Worm (Caenorhabditis elegans) whole organism, L1 larva: ENCODE results near the gene F38H4.3.

Source experiments
- ceh-82 ChIP-seq, 3 experiments: fragments of 150-350 bp in 1 of 3; sonication (generic microtip) in 2 of 3; optimal IDR thresholded peaks; 2 replicates each; lab custom pipeline; 2014 to 2017; ENCODE audit warnings: missing biosample characterization in 3 of 3, missing genetic modification characterization in 3 of 3
- dpl-1 ChIP-seq, 3 experiments: fragments of 150-350 bp in 2 of 3; sonication (generic microtip) in 1 of 3; optimal IDR thresholded peaks; 2 replicates each; lab custom pipeline; 2014 to 2017; ENCODE audit warnings: missing biosample characterization in 3 of 3, missing genetic modification characterization in 3 of 3, missing genetic modification reagents in 3 of 3
- fkh-10 ChIP-seq: sonication (generic microtip); optimal IDR thresholded peaks from 2 replicates; lab custom pipeline; 2017; ENCODE audit warnings: missing biosample characterization, missing genetic modification reagents, missing genetic modification characterization
- jun-1 ChIP-seq: fragments of 150-350 bp; optimal IDR thresholded peaks from 2 replicates; lab custom pipeline; 2014; ENCODE audit warnings: missing biosample characterization, missing genetic modification reagents, missing genetic modification characterization
- lin-13 ChIP-seq: fragments of 150-350 bp; optimal IDR thresholded peaks from 2 replicates; lab custom pipeline; 2014; ENCODE audit warnings: missing biosample characterization, missing genetic modification reagents, missing genetic modification characterization
- nhr-11 ChIP-seq: fragments of 150-350 bp; optimal IDR thresholded peaks from 2 replicates; lab custom pipeline; 2014; ENCODE audit warnings: missing biosample characterization, missing genetic modification characterization

DNA sequence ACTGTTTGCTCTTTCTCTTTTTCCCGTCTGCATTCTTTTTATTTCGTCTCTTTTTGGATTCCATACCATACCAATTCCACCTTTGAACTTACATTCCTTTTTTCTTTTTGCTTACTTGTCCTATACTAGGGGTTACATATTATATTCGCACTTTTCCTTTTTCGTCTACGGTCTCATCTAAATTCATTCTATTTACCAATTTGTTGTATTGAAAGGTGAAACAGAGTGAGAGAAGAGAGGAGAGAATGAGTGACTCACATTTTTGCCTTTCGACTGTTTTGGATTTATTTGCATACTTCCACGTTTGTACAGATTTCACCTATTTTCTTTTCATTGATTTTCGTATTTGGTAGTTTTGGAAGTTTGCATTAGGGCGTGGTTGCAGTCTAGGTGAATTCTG lies 21.2 kb downstream of the F38H4.3 start:
- no peak for TF ChIP-seq nhr-11 (tag; lab: Kevin White, UChicago)
- no peak for TF ChIP-seq fkh-10 (GFP tag; lab: Kevin White, UChicago)
- no peak for TF ChIP-seq jun-1 (tag; lab: Kevin White, UChicago)
- TF ChIP-seq lin-13, result no peak
- no peak for TF ChIP-seq ceh-82 (tag; optimal IDR thresholded peaks at IDR 0.05; lab: Kevin White, UChicago)
- no peak for TF ChIP-seq dpl-1 (GFP tag; optimal IDR thresholded peaks at IDR 0.05; lab: Kevin White, UChicago)
